Worm (Caenorhabditis elegans) whole organism, L4/young adult: ENCODE measurements around the gene Y39A3B.1.

Source experiments
- W03F9.2 ChIP-seq: fragments of 150-350 bp; optimal IDR thresholded peaks from 2 replicates; lab custom pipeline; 2014; ENCODE audit warnings: missing biosample characterization, missing genetic modification characterization
- dao-5 ChIP-seq: sonication (generic microtip); optimal IDR thresholded peaks from 2 replicates; lab custom pipeline; 2016; ENCODE audit warnings: missing genotype, missing genetic modification characterization, moderate library complexity, missing compliant biosample characterization
- him-1 ChIP-seq: sonication (generic microtip); optimal IDR thresholded peaks from 2 replicates; lab custom pipeline; 2016; ENCODE audit warnings: missing genotype, missing genetic modification reagents, missing genetic modification characterization, missing compliant biosample characterization

DNA sequence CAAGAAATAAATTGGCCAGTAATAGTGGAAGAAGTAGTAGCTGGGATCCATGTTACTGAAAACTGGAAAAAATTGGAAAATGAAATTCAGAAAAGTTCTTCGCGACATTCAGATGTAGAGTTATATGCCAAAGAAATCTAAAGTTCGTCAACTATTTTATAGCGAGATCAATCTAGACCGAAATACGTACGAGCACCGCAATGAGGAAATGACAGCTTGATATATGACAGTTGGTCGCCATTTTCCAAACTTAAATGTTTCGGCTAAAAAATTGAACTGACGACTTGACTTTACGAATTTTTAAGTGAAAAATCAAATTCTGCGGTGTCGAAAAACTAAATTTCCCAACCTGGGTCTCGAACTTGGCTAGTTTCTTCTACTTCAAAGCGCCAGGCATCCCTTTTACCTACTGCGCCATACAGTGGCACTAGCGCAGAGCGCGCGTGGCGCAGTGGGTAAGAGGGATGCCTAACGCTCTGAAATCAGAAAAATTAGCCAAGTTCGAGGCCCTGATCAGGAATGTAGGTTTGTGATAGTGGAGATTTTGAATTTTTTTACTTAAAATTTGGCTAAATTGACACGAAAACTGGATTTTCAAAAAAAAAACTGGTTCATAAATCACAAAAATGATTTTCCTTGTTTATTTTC lies 23.1 kb upstream of the Y39A3B.1 start, which contains the start of gene srd-66:
- TF ChIP-seq W03F9.2 (tag; lab: Kevin White, UChicago), result no peak
- TF ChIP-seq him-1 (tag; lab: Kevin White, UChicago), result no peak
- no peak for TF ChIP-seq dao-5 (tag; lab: Kevin White, UChicago)
